Worm (Caenorhabditis elegans): Measurements from ENCODE around the gene F47D2.11.
A peak's percentile ranks its signal among the peaks of the same experiment; 100 is the strongest.

Gene F47D2.11

ce11 chrV:4332450-4332849 lies 36.6 kb upstream of the F47D2.11 start, which contains the start of gene oac-12:
TSS of gene oac-12 (minus strand) at chrV:4332550.
- no peak for TF ChIP-seq hlh-6 (tag; optimal IDR thresholded peaks at IDR 0.05)
- no peak for TF ChIP-seq ref-2 (tag; optimal IDR thresholded peaks at IDR 0.05)

- no peak for TF ChIP-seq lim-6 (tag; optimal IDR thresholded peaks at IDR 0.05)
- no peak for TF ChIP-seq madf-2 (tag; optimal IDR thresholded peaks at IDR 0.05)
- no peak for TF ChIP-seq C08G9.2 (tag; optimal IDR thresholded peaks at IDR 0.05)
- no peak for TF ChIP-seq ceh-2 (tag; optimal IDR thresholded peaks at IDR 0.05)
- no peak for TF ChIP-seq ceh-19 (GFP tag; optimal IDR thresholded peaks at IDR 0.05)
- no peak for TF ChIP-seq pag-3 (tag; optimal IDR thresholded peaks at IDR 0.05; ENCODE audit: borderline replicate concordance)
- no peak for TF ChIP-seq npax-4 (tag; optimal IDR thresholded peaks at IDR 0.05)
- TF ChIP-seq pat-9 (tag; optimal IDR thresholded peaks at IDR 0.05), result no peak
- no peak for TF ChIP-seq ama-1 (optimal IDR thresholded peaks at IDR 0.05)
- TF ChIP-seq tbx-7 (tag; optimal IDR thresholded peaks at IDR 0.05), result no peak
- no peak for TF ChIP-seq unc-55 (GFP tag; optimal IDR thresholded peaks at IDR 0.05)
- no peak for TF ChIP-seq dmd-4 (tag; optimal IDR thresholded peaks at IDR 0.05; ENCODE audit: borderline replicate concordance)
- TF ChIP-seq pha-2 (tag; optimal IDR thresholded peaks at IDR 0.05), result no peak
- no peak for TF ChIP-seq fkh-10 (GFP tag; optimal IDR thresholded peaks at IDR 0.05)
These were observed 35.0 kb upstream of the F47D2.11 start for ce11 chrV:4330820-4331219.

- TF ChIP-seq ttx-3 (tag; optimal IDR thresholded peaks at IDR 0.05) (no peak), unc-3 (GFP tag; conservative IDR thresholded peaks at IDR 0.05) (no peak), unc-3 (tag; optimal IDR thresholded peaks at IDR 0.05) (no peak), pros-1 (tag; optimal IDR thresholded peaks at IDR 0.05) (no peak), unc-55 (GFP tag; optimal IDR thresholded peaks at IDR 0.05) (peak; percentile 49), hlh-6 (tag; optimal IDR thresholded peaks at IDR 0.05) (no peak), ceh-6 (GFP tag; optimal IDR thresholded peaks at IDR 0.05) (no peak), K02D7.2 (tag; optimal IDR thresholded peaks at IDR 0.05) (no peak), ceh-34 (tag; optimal IDR thresholded peaks at IDR 0.05) (no peak)
These were observed 31.0 kb upstream of the F47D2.11 start, which contains the start of gene D2063.1 for ce11 chrV:4326841-4327240. TSS of gene D2063.1 (plus strand) at chrV:4327121.

- TF ChIP-seq hlh-8 (tag; optimal IDR thresholded peaks at IDR 0.05) (no peak), F13H6.1 (tag; optimal IDR thresholded peaks at IDR 0.05) (no peak), syd-9 (tag; optimal IDR thresholded peaks at IDR 0.05) (no peak), odd-2 (tag; optimal IDR thresholded peaks at IDR 0.05) (no peak), C08G9.2 (tag; optimal IDR thresholded peaks at IDR 0.05) (no peak), hlh-30 (tag; optimal IDR thresholded peaks at IDR 0.05; ENCODE audit: insufficient read depth) (no peak), unc-3 (GFP tag; conservative IDR thresholded peaks at IDR 0.05) (no peak), unc-3 (tag; optimal IDR thresholded peaks at IDR 0.05) (no peak), ceh-24 (tag; optimal IDR thresholded peaks at IDR 0.05) (no peak), npax-4 (tag; optimal IDR thresholded peaks at IDR 0.05) (no peak), hlh-6 (tag; optimal IDR thresholded peaks at IDR 0.05) (no peak), ceh-48 (tag; optimal IDR thresholded peaks at IDR 0.05) (no peak), ceh-45 (GFP tag; IDR thresholded peaks at IDR 0.05) (no peak), T23F11.4 (GFP tag; optimal IDR thresholded peaks at IDR 0.05) (no peak), ceh-19 (GFP tag; optimal IDR thresholded peaks at IDR 0.05) (no peak), pqm-1 (tag; optimal IDR thresholded peaks at IDR 0.05) (no peak), sdc-2 (tag; optimal IDR thresholded peaks at IDR 0.05) (no peak), unc-42 (tag; optimal IDR thresholded peaks at IDR 0.05) (no peak)
These were observed 29.6 kb upstream of the F47D2.11 start, which contains the start of gene nhr-125 for ce11 chrV:4325415-4325814. TSS of gene nhr-125 (minus strand) at chrV:4325515.

- TF ChIP-seq dve-1 (tag; optimal IDR thresholded peaks at IDR 0.05), result no peak
- no peak for TF ChIP-seq unc-42 (tag; optimal IDR thresholded peaks at IDR 0.05)
- no peak for TF ChIP-seq unc-86 (tag; optimal IDR thresholded peaks at IDR 0.05)
- TF ChIP-seq pag-3 (tag; optimal IDR thresholded peaks at IDR 0.05; ENCODE audit: borderline replicate concordance), result no peak
- no peak for TF ChIP-seq F13H6.1 (tag; optimal IDR thresholded peaks at IDR 0.05)
- no peak for TF ChIP-seq tbx-2 (tag; optimal IDR thresholded peaks at IDR 0.05)
- TF ChIP-seq K09A11.1 (tag; optimal IDR thresholded peaks at IDR 0.05; ENCODE audit: insufficient read depth), result no peak
- TF ChIP-seq pax-1 (tag; optimal IDR thresholded peaks at IDR 0.05), result no peak
- TF ChIP-seq nhr-11 (tag; optimal IDR thresholded peaks at IDR 0.05), result no peak
These were observed 26.9 kb upstream of the F47D2.11 start, which contains the start of gene R02D1.2 for ce11 chrV:4322706-4323105. TSS of gene R02D1.2 (minus strand) at chrV:4322806.
